Worm (Caenorhabditis elegans) whole organism, L4 larva: ENCODE data around the gene K07D4.9.

ENCODE experiments used
- aly-2 ChIP-seq: sonication (generic microtip); optimal IDR thresholded peaks from 2 replicates; lab custom pipeline; 2018; ENCODE audit warnings: missing biosample characterization, missing genetic modification characterization
- daf-12 ChIP-seq: fragments of 150-350 bp; optimal IDR thresholded peaks from 2 replicates; lab custom pipeline; 2014; ENCODE audit warnings: missing biosample characterization, missing genetic modification reagents, missing genetic modification characterization
- egl-43 ChIP-seq: fragments of 200-800 bp; sonication (Bioruptor generic); IDR thresholded peaks from 2 replicates; pipeline ENCODE4 v1.3.6; 2022; ENCODE audit warnings: missing genetic modification reagents, missing genetic modification characterization, missing compliant biosample characterization
- hlh-30 ChIP-seq: sonication (generic microtip); optimal IDR thresholded peaks from 2 replicates; lab custom pipeline; 2017; ENCODE audit warnings: antibody characterized with exemption, mild to moderate bottlenecking, missing genetic modification characterization, missing compliant biosample characterization; ENCODE audit not compliant: insufficient read depth
- jun-1 ChIP-seq: fragments of 150-350 bp; optimal IDR thresholded peaks from 2 replicates; lab custom pipeline; 2014; ENCODE audit warnings: missing biosample characterization, missing genetic modification reagents, missing genetic modification characterization
- lin-13 ChIP-seq: fragments of 150-350 bp; optimal IDR thresholded peaks from 2 replicates; lab custom pipeline; 2014; ENCODE audit warnings: missing biosample characterization, missing genetic modification reagents, missing genetic modification characterization
- lir-3 ChIP-seq: sonication (generic microtip); optimal IDR thresholded peaks from 2 replicates; lab custom pipeline; 2016; ENCODE audit warnings: mild to moderate bottlenecking, missing genetic modification characterization, missing compliant biosample characterization
- madf-5 ChIP-seq, 2 experiments: fragments of 200-800 bp; sonication (Bioruptor generic); IDR thresholded peaks; 2 replicates each; pipeline ENCODE4 v1.3.6; 2022; ENCODE audit warnings: missing compliant biosample characterization in 2 of 2, missing genetic modification characterization in 2 of 2
- nhr-237 ChIP-seq: sonication (generic microtip); optimal IDR thresholded peaks from 2 replicates; lab custom pipeline; 2017; ENCODE audit warnings: missing biosample characterization, missing genetic modification characterization
- nhr-6 ChIP-seq: fragments of 150-350 bp; optimal IDR thresholded peaks from 2 replicates; lab custom pipeline; 2014; ENCODE audit warnings: missing biosample characterization, missing genetic modification characterization
- pha-4 ChIP-seq, 2 experiments: fragments of 150-350 bp in 1 of 2; fragments of 200-800 bp in 1 of 2; sonication (Bioruptor generic) in 1 of 2; IDR thresholded peaks in 1 of 2; optimal IDR thresholded peaks in 1 of 2; 2 replicates each; pipeline versions ENCODE4 v1.3.6 to Lab custom; 2014 to 2022; ENCODE audit warnings: missing genetic modification characterization in 2 of 2, missing genetic modification reagents in 2 of 2, missing biosample characterization in 1 of 2, missing compliant biosample characterization in 1 of 2
- unc-62 ChIP-seq, 3 experiments: fragments of 150-350 bp in 1 of 3; sonication (generic microtip); optimal IDR thresholded peaks in 2 of 3; peaks in 1 of 3; 1 replicate in 1 of 3; 2 replicates in 2 of 3; lab custom pipeline; 2014 to 2017; ENCODE audit warnings: missing biosample characterization in 3 of 3, missing genetic modification characterization in 3 of 3, missing genetic modification reagents in 3 of 3, missing genotype in 1 of 3

ce11 chrII:4018617-4019016 lies 9.8 kb upstream of the K07D4.9 start, which contains the start of gene K07D4.6:
- TF ChIP-seq egl-43 (GFP tag; lab: Robert Waterston, UW): no peak
- no peak for TF ChIP-seq hlh-30 (tag; lab: Kevin White, UChicago)
- TF ChIP-seq madf-5 (GFP tag; IDR thresholded peaks at IDR 0.05; lab: Robert Waterston, UW): no peak
- no peak for TF ChIP-seq nhr-6 (tag; lab: Kevin White, UChicago)
- no peak for TF ChIP-seq lir-3
- TF ChIP-seq unc-62 (GFP tag; optimal IDR thresholded peaks at IDR 0.05 in 1 of 2; lab: Kevin White, UChicago): no peak
- TF ChIP-seq unc-62 (tag; optimal IDR thresholded peaks at IDR 0.05; lab: Kevin White, UChicago): no peak
- no peak for TF ChIP-seq aly-2
- no peak for TF ChIP-seq lin-13 (GFP tag; lab: Kevin White, UChicago)
- no peak for TF ChIP-seq pha-4 (GFP tag; IDR thresholded peaks at IDR 0.05; lab: Robert Waterston, UW)
- TF ChIP-seq pha-4 (tag; optimal IDR thresholded peaks at IDR 0.05; lab: Kevin White, UChicago): no peak
- no peak for TF ChIP-seq jun-1
- TF ChIP-seq nhr-237: no peak
- TF ChIP-seq daf-12: no peak
